Worm (Caenorhabditis elegans) whole organism, L3 larva: ENCODE data around the gene F40G9.5.

Source experiments
- lsy-12 ChIP-seq: sonication (generic microtip); optimal IDR thresholded peaks from 2 replicates; lab custom pipeline; 2016; ENCODE audit warnings: mild to moderate bottlenecking, missing genetic modification characterization, missing compliant biosample characterization
- nhr-12 ChIP-seq: fragments of 150-350 bp; optimal IDR thresholded peaks from 2 replicates; lab custom pipeline; 2014; ENCODE audit warnings: missing biosample characterization, missing genetic modification characterization
- nhr-237 ChIP-seq: fragments of 150-350 bp; optimal IDR thresholded peaks from 2 replicates; lab custom pipeline; 2014; ENCODE audit warnings: missing biosample characterization, missing genetic modification characterization

ce11 chrIII:165390-165789 lies 15.7 kb upstream of the F40G9.5 start, which contains the start of gene F40G9.7:
- TF ChIP-seq nhr-12 (tag; lab: Kevin White, UChicago) (no peak), nhr-237 (tag; lab: Kevin White, UChicago) (no peak), lsy-12 (tag; lab: Kevin White, UChicago) (no peak)
